Fruit fly (Drosophila melanogaster) Kc167 (cell line): ENCODE measurements around the gene CG3408.

ENCODE experiments used
- h ChIP-seq: fragments of >200 bp; optimal IDR thresholded peaks from 3 replicates; lab custom pipeline; 2018; ENCODE audit warnings: missing external identifiers
- ttk ChIP-seq: sonication (Bioruptor generic); optimal IDR thresholded peaks from 2 replicates; lab custom pipeline; 2017; ENCODE audit warnings: missing external identifiers

DNA sequence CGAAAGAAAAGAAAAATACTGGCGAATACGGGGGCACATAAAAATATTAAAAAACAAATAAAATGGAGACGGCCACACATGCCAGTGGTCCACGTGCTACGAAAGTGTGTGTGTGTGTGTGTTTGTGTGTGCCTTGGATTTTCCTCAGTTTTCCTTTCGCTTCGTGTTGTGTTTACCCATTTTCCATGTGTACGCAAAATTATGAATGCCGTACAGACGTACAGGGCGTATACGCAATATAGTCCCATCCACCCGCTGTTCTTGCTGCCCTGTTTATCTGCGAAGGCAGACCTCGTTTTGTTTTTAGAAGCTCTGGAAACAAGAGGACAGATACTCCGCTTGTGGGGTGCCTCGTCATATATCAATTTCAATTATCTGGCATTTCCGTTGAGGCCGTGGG lies 47.3 kb upstream of the CG3408 start:
- TF ChIP-seq h (no peak), ttk (lab: Kevin White, UChicago) (no peak)
